Worm (Caenorhabditis elegans) whole organism, L1 larva: Measurements from ENCODE around the gene str-190.

Experiments
- C04F5.9 ChIP-seq: sonication (generic microtip); optimal IDR thresholded peaks from 2 replicates; lab custom pipeline; 2016; ENCODE audit warnings: missing genetic modification characterization, missing compliant biosample characterization
- C34B4.2 ChIP-seq: sonication (generic microtip); optimal IDR thresholded peaks from 2 replicates; lab custom pipeline; 2017; ENCODE audit warnings: mild to moderate bottlenecking, missing genetic modification characterization, missing compliant biosample characterization
- alr-1 ChIP-seq: fragments of 200-800 bp; sonication (Bioruptor generic); optimal IDR thresholded peaks from 2 replicates; lab custom pipeline; 2018; ENCODE audit warnings: borderline replicate concordance, mild to moderate bottlenecking, missing genetic modification characterization, missing compliant biosample characterization
- aly-2 ChIP-seq: fragments of 150-350 bp; optimal IDR thresholded peaks from 2 replicates; lab custom pipeline; 2014; ENCODE audit warnings: missing biosample characterization, missing genetic modification characterization
- ama-1 ChIP-seq: fragments of 150-350 bp; optimal IDR thresholded peaks from 2 replicates; lab custom pipeline; 2014
- ceh-63 ChIP-seq: fragments of 200-800 bp; sonication (Bioruptor generic); optimal IDR thresholded peaks from 2 replicates; lab custom pipeline; 2018; ENCODE audit warnings: mild to moderate bottlenecking, missing genetic modification characterization, missing compliant biosample characterization
- ceh-90 ChIP-seq: sonication (generic microtip); optimal IDR thresholded peaks from 2 replicates; lab custom pipeline; 2016; ENCODE audit warnings: missing genetic modification characterization, missing compliant biosample characterization
- ces-1 ChIP-seq: fragments of 150-350 bp; optimal IDR thresholded peaks from 2 replicates; lab custom pipeline; 2014; ENCODE audit warnings: missing biosample characterization, missing genetic modification reagents, missing genetic modification characterization
- efl-1 ChIP-seq, 4 experiments: fragments of 150-350 bp; optimal IDR thresholded peaks in 3 of 4; peaks in 1 of 4; 1 replicate in 1 of 4; 2 replicates in 3 of 4; lab custom pipeline; 2014; ENCODE audit warnings: missing biosample characterization in 2 of 4, missing genetic modification characterization in 2 of 4, missing genetic modification reagents in 2 of 4
- efl-3 ChIP-seq: fragments of 200-800 bp; sonication (Bioruptor generic); optimal IDR thresholded peaks from 2 replicates; lab custom pipeline; 2018; ENCODE audit warnings: mild to moderate bottlenecking, missing genetic modification characterization, missing compliant biosample characterization
- egl-13 ChIP-seq: sonication (generic microtip); optimal IDR thresholded peaks from 2 replicates; lab custom pipeline; 2016; ENCODE audit warnings: missing genotype, missing genetic modification reagents, missing genetic modification characterization, missing compliant biosample characterization
- fkh-4 ChIP-seq: sonication (generic microtip); optimal IDR thresholded peaks from 2 replicates; lab custom pipeline; 2016; ENCODE audit warnings: missing compliant biosample characterization, missing genetic modification characterization, borderline replicate concordance
- grh-1 ChIP-seq: fragments of 200-800 bp; sonication (Bioruptor generic); IDR thresholded peaks from 2 replicates; pipeline ENCODE4 v1.3.6; 2022; ENCODE audit warnings: missing genetic modification reagents, missing genetic modification characterization, missing compliant biosample characterization
- hlh-17 ChIP-seq: fragments of 200-800 bp; sonication (Bioruptor generic); optimal IDR thresholded peaks from 2 replicates; lab custom pipeline; 2018; ENCODE audit warnings: missing genetic modification characterization, mild to moderate bottlenecking, missing compliant biosample characterization, moderate library complexity, borderline replicate concordance
- hpl-2 ChIP-seq: fragments of 150-350 bp; optimal IDR thresholded peaks from 2 replicates; lab custom pipeline; 2014; ENCODE audit warnings: missing biosample characterization, missing genetic modification reagents, missing genetic modification characterization
- isw-1 ChIP-seq: fragments of 200-800 bp; sonication (Bioruptor generic); IDR thresholded peaks from 2 replicates; pipeline ENCODE4 v1.3.6; 2022; ENCODE audit warnings: missing genetic modification characterization, missing compliant biosample characterization
- lin-13 ChIP-seq: fragments of 150-350 bp; optimal IDR thresholded peaks from 2 replicates; lab custom pipeline; 2014; ENCODE audit warnings: missing biosample characterization, missing genetic modification reagents, missing genetic modification characterization
- lin-14 ChIP-seq: fragments of 200-800 bp; sonication (Bioruptor generic); optimal IDR thresholded peaks from 2 replicates; lab custom pipeline; 2018; ENCODE audit warnings: mild to moderate bottlenecking, missing genetic modification characterization, moderate library complexity, missing compliant biosample characterization
- lin-35 ChIP-seq, 2 experiments: fragments of 150-350 bp; optimal IDR thresholded peaks; 2 replicates each; lab custom pipeline; 2014; ENCODE audit warnings: missing biosample characterization in 2 of 2, missing genetic modification characterization in 2 of 2, missing genetic modification reagents in 2 of 2
- lir-3 ChIP-seq: sonication (generic microtip); optimal IDR thresholded peaks from 2 replicates; lab custom pipeline; 2016; ENCODE audit warnings: mild to moderate bottlenecking, missing genetic modification characterization, moderate library complexity, missing compliant biosample characterization; ENCODE audit not compliant: poor library complexity
- lsy-2 ChIP-seq, 2 experiments: fragments of 150-350 bp; optimal IDR thresholded peaks; 2 replicates each; lab custom pipeline; 2014; ENCODE audit warnings: missing biosample characterization in 2 of 2, missing genetic modification characterization in 2 of 2
- mef-2 ChIP-seq: fragments of 150-350 bp; optimal IDR thresholded peaks from 2 replicates; lab custom pipeline; 2014; ENCODE audit warnings: missing biosample characterization, missing genetic modification characterization
- nhr-12 ChIP-seq: sonication (generic microtip); optimal IDR thresholded peaks from 2 replicates; lab custom pipeline; 2017; ENCODE audit warnings: missing biosample characterization, missing genetic modification characterization
- nhr-19 ChIP-seq: fragments of 200-800 bp; sonication (Bioruptor generic); conservative IDR thresholded peaks from 2 replicates; pipeline ENCODE4 v1.3.6; 2022; ENCODE audit warnings: missing genetic modification characterization, missing compliant biosample characterization
- nhr-20 ChIP-seq: sonication (generic microtip); optimal IDR thresholded peaks from 2 replicates; lab custom pipeline; 2016; ENCODE audit warnings: mild to moderate bottlenecking, missing genetic modification characterization, missing compliant biosample characterization
- nhr-237 ChIP-seq: fragments of 150-350 bp; optimal IDR thresholded peaks from 2 replicates; lab custom pipeline; 2014; ENCODE audit warnings: missing biosample characterization, missing genetic modification characterization
- nhr-47 ChIP-seq: sonication (generic microtip); optimal IDR thresholded peaks from 2 replicates; lab custom pipeline; 2016; ENCODE audit warnings: mild to moderate bottlenecking, missing genetic modification characterization, moderate library complexity, missing compliant biosample characterization
- nhr-84 ChIP-seq: sonication (generic microtip); optimal IDR thresholded peaks from 2 replicates; lab custom pipeline; 2017; ENCODE audit warnings: missing biosample characterization, missing genetic modification characterization
- nhr-85 ChIP-seq: sonication (generic microtip); peaks from one replicate; lab custom pipeline; 2016; ENCODE audit warnings: missing genetic modification characterization, inconsistent platforms, missing compliant biosample characterization
- rnt-1 ChIP-seq: sonication (generic microtip); optimal IDR thresholded peaks from 2 replicates; lab custom pipeline; 2016; ENCODE audit warnings: mild to moderate bottlenecking, missing genetic modification characterization, moderate library complexity, missing compliant biosample characterization
- sptf-1 ChIP-seq: fragments of 150-350 bp; optimal IDR thresholded peaks from 2 replicates; lab custom pipeline; 2014; ENCODE audit warnings: missing biosample characterization, missing genetic modification characterization
- sup-37 ChIP-seq: fragments of 200-800 bp; sonication (Bioruptor generic); optimal IDR thresholded peaks from 2 replicates; lab custom pipeline; 2018; ENCODE audit warnings: mild to moderate bottlenecking, missing genetic modification characterization, missing compliant biosample characterization
- tlp-1 ChIP-seq: fragments of 150-350 bp; optimal IDR thresholded peaks from 2 replicates; lab custom pipeline; 2014; ENCODE audit warnings: missing biosample characterization, missing genetic modification characterization
- unc-30 ChIP-seq: sonication (generic microtip); optimal IDR thresholded peaks from 2 replicates; lab custom pipeline; 2017; ENCODE audit warnings: missing biosample characterization, missing genetic modification characterization
- unc-62 ChIP-seq: fragments of 150-350 bp; optimal IDR thresholded peaks from 2 replicates; lab custom pipeline; 2014; ENCODE audit warnings: missing biosample characterization, missing genetic modification reagents, missing genetic modification characterization
- unc-86 ChIP-seq: sonication (generic microtip); optimal IDR thresholded peaks from 2 replicates; lab custom pipeline; 2016; ENCODE audit warnings: missing genetic modification characterization, missing compliant biosample characterization
- unc-98 ChIP-seq: fragments of 200-800 bp; sonication (Bioruptor generic); IDR thresholded peaks from 2 replicates; pipeline ENCODE4 v1.3.6; 2022; ENCODE audit warnings: missing genetic modification characterization, missing compliant biosample characterization
- zip-4 ChIP-seq: fragments of 200-800 bp; sonication (Bioruptor generic); optimal IDR thresholded peaks from 2 replicates; lab custom pipeline; 2018; ENCODE audit warnings: mild to moderate bottlenecking, missing genetic modification characterization, moderate library complexity, missing compliant biosample characterization

The str-190 gene

ce11 chrV:7501194-7501593 is 22.9 kb upstream of the str-190 start (continued):
- TF ChIP-seq sptf-1 (tag; lab: Kevin White, UChicago) (no peak), mef-2 (no peak), nhr-47 (tag; lab: Kevin White, UChicago) (peak; percentile 25)

DNA sequence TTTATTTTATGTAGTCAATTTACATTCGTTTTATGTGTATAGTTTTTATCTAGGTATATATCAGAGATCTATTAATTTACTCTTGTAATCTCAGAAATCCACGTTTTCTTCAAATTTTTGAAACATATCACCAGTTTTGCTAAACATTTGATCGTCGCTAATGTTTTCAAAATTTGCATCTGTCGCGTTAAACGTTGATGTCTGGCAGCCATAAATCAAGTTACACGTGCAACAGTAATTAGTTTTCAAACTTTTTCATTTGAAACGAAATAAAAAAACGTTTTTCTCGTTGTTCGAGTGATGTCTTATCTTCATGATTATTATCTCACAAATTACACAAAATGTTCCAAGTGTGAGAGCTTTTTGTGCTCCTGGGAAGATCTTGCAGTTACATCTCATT is 19.1 kb upstream of the str-190 start, which contains the start of gene srh-79:
srh-79 (plus strand) TSS at position 301 of the 400 bp plus-strand sequence.
- TF ChIP-seq nhr-85 (tag; lab: Kevin White, UChicago) (no peak), efl-3 (no peak), isw-1 (GFP tag; lab: Robert Waterston, UW) (no peak), nhr-12 (tag; lab: Kevin White, UChicago) (no peak), tlp-1 (tag; lab: Kevin White, UChicago) (no peak), lin-14 (GFP tag; lab: Kevin White, UChicago) (no peak), nhr-19 (GFP tag; lab: Robert Waterston, UW) (no peak), alr-1 (tag; lab: Kevin White, UChicago) (no peak), efl-1 (optimal IDR thresholded peaks at IDR 0.05; lab: Kevin White, UChicago) (no peak), efl-1 (GFP tag; optimal IDR thresholded peaks at IDR 0.05 in 1 of 2; lab: Kevin White, UChicago) (no peak)

ce11 chrV:7495189-7495588 is 16.9 kb upstream of the str-190 start, which contains the start of gene srbc-11:
srbc-11 (minus strand) TSS chrV:7495289.
- TF ChIP-seq hpl-2 (GFP tag; lab: Kevin White, UChicago) (no peak), lin-35 (GFP tag; optimal IDR thresholded peaks at IDR 0.05; lab: Kevin White, UChicago) (no peak), nhr-19 (GFP tag; lab: Robert Waterston, UW) (no peak), C34B4.2 (tag; lab: Kevin White, UChicago) (no peak), egl-13 (no peak), aly-2 (tag; lab: Kevin White, UChicago) (no peak), ces-1 (no peak), unc-62 (GFP tag; lab: Kevin White, UChicago) (no peak), nhr-237 (tag; lab: Kevin White, UChicago) (no peak), hlh-17 (GFP tag; lab: Kevin White, UChicago) (no peak), unc-30 (tag; lab: Kevin White, UChicago) (no peak), unc-86 (tag; lab: Kevin White, UChicago) (no peak), sup-37 (GFP tag; lab: Kevin White, UChicago) (no peak), ceh-63 (GFP tag; lab: Kevin White, UChicago) (no peak), efl-3 (no peak), zip-4 (GFP tag; lab: Kevin White, UChicago) (no peak), grh-1 (GFP tag; lab: Robert Waterston, UW) (no peak)

DNA sequence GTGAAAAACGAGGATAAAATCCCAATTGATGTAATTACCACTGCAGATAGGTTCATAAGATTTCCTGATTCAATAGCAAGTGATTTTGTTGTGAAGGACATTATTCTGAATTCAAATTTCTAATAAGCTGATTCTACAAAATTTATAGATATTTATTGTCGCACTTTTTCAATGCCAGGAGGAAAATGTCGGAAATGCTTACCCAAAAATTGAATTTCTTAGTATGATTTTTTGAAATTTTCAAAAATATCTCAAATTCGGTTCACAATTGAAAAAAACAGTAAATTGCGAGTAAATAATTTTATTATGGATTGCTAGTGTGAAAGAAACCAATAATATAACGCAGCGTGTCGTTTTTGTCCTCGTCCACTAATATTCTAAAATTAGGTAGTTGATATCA is 14.6 kb upstream of the str-190 start, which contains the start of gene srbc-10:
srbc-10 (minus strand) TSS at position 101 of the 400 bp plus-strand sequence.
- TF ChIP-seq lir-3 (tag; lab: Kevin White, UChicago) (no peak), efl-1 (optimal IDR thresholded peaks at IDR 0.05; lab: Kevin White, UChicago) (no peak), efl-1 (GFP tag; optimal IDR thresholded peaks at IDR 0.05 in 1 of 2; lab: Kevin White, UChicago) (peak in 1 of 2 experiments; percentile 55)
- TF ChIP-seq, all 84 proteins: peak for 1

- TF ChIP-seq unc-86 (tag; lab: Kevin White, UChicago), result no peak
- no peak for TF ChIP-seq isw-1 (GFP tag; lab: Robert Waterston, UW)
- TF ChIP-seq ceh-90 (tag; lab: Kevin White, UChicago), result no peak
- TF ChIP-seq sptf-1 (tag; lab: Kevin White, UChicago), result no peak
- no peak for TF ChIP-seq lin-13 (GFP tag; lab: Kevin White, UChicago)
- TF ChIP-seq efl-1 (optimal IDR thresholded peaks at IDR 0.05; lab: Kevin White, UChicago), result no peak
- TF ChIP-seq efl-1 (GFP tag; optimal IDR thresholded peaks at IDR 0.05 in 1 of 2; lab: Kevin White, UChicago), result no peak
- no peak for TF ChIP-seq C04F5.9 (tag; lab: Kevin White, UChicago)
- no peak for TF ChIP-seq nhr-84 (tag; lab: Kevin White, UChicago)
- no peak for TF ChIP-seq unc-98 (GFP tag; lab: Robert Waterston, UW)
- no peak for TF ChIP-seq lsy-2 (tag; optimal IDR thresholded peaks at IDR 0.05; lab: Kevin White, UChicago)
- TF ChIP-seq ama-1, result no peak
- no peak for TF ChIP-seq nhr-20 (tag; lab: Kevin White, UChicago)
- TF ChIP-seq rnt-1 (tag; lab: Kevin White, UChicago), result no peak
- TF ChIP-seq fkh-4 (tag; lab: Kevin White, UChicago), result no peak
Observed at ce11 chrV:7490340-7490739, 12.0 kb upstream of the str-190 start, which contains the start of gene srbc-9. srbc-9 (minus strand) TSS chrV:7490440.
